Worm (Caenorhabditis elegans) whole organism, L2 larva: ENCODE results near the gene clec-138.

Experiments used
- nhr-12 ChIP-seq: fragments of 150-350 bp; optimal IDR thresholded peaks from 2 replicates; lab custom pipeline; 2014; ENCODE audit warnings: missing biosample characterization, missing genetic modification characterization
- nhr-23 ChIP-seq: fragments of 150-350 bp; optimal IDR thresholded peaks from 2 replicates; lab custom pipeline; 2014; ENCODE audit warnings: missing biosample characterization, missing genetic modification reagents, missing genetic modification characterization
- nhr-77 ChIP-seq: fragments of 150-350 bp; optimal IDR thresholded peaks from 2 replicates; lab custom pipeline; 2014; ENCODE audit warnings: missing biosample characterization, missing genetic modification characterization
- sem-4 ChIP-seq: fragments of 150-350 bp; optimal IDR thresholded peaks from 2 replicates; lab custom pipeline; 2014; ENCODE audit warnings: missing biosample characterization, missing genetic modification reagents, missing genetic modification characterization
- snpc-4 ChIP-seq: fragments of 150-350 bp; optimal IDR thresholded peaks from 2 replicates; lab custom pipeline; 2014; ENCODE audit warnings: missing biosample characterization, missing genetic modification characterization
- unc-62 ChIP-seq: fragments of 150-350 bp; optimal IDR thresholded peaks from 2 replicates; lab custom pipeline; 2014; ENCODE audit warnings: missing biosample characterization, missing genetic modification reagents, missing genetic modification characterization
- ztf-1 ChIP-seq: fragments of 200-800 bp; sonication (Bioruptor generic); conservative IDR thresholded peaks from 2 replicates; pipeline ENCODE4 v1.3.6; 2022; ENCODE audit warnings: missing genetic modification characterization, missing compliant biosample characterization
- ztf-4 ChIP-seq: fragments of 150-350 bp; optimal IDR thresholded peaks from 2 replicates; lab custom pipeline; 2014; ENCODE audit warnings: missing biosample characterization, missing genetic modification characterization

DNA sequence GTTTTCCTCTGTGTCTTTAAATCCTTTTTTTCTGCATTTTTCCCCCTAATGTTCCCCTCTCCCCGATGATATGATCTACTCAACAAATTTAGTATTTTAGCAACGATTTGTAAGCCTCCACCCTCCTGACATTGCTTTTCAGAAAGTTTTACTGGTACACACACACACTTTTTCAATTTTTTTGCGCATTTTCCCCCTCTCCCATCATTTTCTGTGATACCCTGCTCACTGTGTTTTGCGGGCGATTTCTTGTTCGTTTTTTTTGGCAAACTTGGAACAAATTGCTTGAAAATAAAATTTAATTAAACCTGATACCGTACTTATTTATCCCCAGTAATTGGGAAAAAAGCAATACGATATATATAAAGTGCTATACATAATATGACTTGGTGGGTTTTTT, 28.9 kb downstream of the clec-138 start:
- no peak for TF ChIP-seq sem-4 (tag; lab: Kevin White, UChicago)
- no peak for TF ChIP-seq nhr-23 (tag; lab: Kevin White, UChicago)
- no peak for TF ChIP-seq nhr-77
- no peak for TF ChIP-seq ztf-1
- no peak for TF ChIP-seq unc-62 (GFP tag; lab: Kevin White, UChicago)
- TF ChIP-seq ztf-4 (tag; lab: Kevin White, UChicago): no peak
- TF ChIP-seq snpc-4 (tag; lab: Kevin White, UChicago): no peak
- TF ChIP-seq nhr-12 (tag; lab: Kevin White, UChicago): no peak
